Fruit fly (Drosophila melanogaster) whole organism, embryonic: ENCODE measurements around the gene Elp4.

Source experiments
- CG10979 ChIP-seq: fragments of 200-800 bp; sonication (Bioruptor generic); optimal IDR thresholded peaks from 2 replicates; lab custom pipeline; 2018; ENCODE audit warnings: missing biosample characterization, mild to moderate bottlenecking, missing genetic modification characterization, moderate library complexity
- CG12769 ChIP-seq: fragments of 200-800 bp; sonication (Bioruptor generic); optimal IDR thresholded peaks from 2 replicates; lab custom pipeline; 2019; ENCODE audit warnings: missing biosample characterization, mild to moderate bottlenecking, missing genetic modification characterization, moderate library complexity
- CG14667 ChIP-seq: fragments of 200-800 bp; sonication (Bioruptor generic); IDR thresholded peaks from 2 replicates; pipeline ENCODE4 v1.3.6; 2022; ENCODE audit warnings: missing biosample characterization, missing genetic modification characterization
- CG15011 ChIP-seq: fragments of 200-800 bp; sonication (Bioruptor generic); optimal IDR thresholded peaks from 3 replicates; lab custom pipeline; 2018; ENCODE audit warnings: missing biosample characterization, mild to moderate bottlenecking, missing genetic modification characterization
- CG15514 ChIP-seq: fragments of 200-800 bp; sonication (Bioruptor generic); optimal IDR thresholded peaks from 3 replicates; lab custom pipeline; 2017; ENCODE audit warnings: missing biosample characterization, missing genetic modification characterization, mild to moderate bottlenecking, moderate library complexity, missing genetic modification reagents
- CG15696 ChIP-seq: fragments of 200-800 bp; sonication (Bioruptor generic); optimal IDR thresholded peaks from 2 replicates; lab custom pipeline; 2019; ENCODE audit warnings: missing biosample characterization, mild to moderate bottlenecking, missing genetic modification characterization, moderate library complexity
- CG1603 ChIP-seq: fragments of 200-800 bp; sonication (Bioruptor generic); optimal IDR thresholded peaks from 2 replicates; lab custom pipeline; 2019; ENCODE audit warnings: missing biosample characterization, mild to moderate bottlenecking, missing genetic modification characterization, moderate library complexity
- CG17328 ChIP-seq: fragments of 200-800 bp; sonication (Bioruptor generic); IDR thresholded peaks from 2 replicates; pipeline ENCODE4 v1.3.6; 2022; ENCODE audit warnings: missing biosample characterization, missing genetic modification characterization
- CG17568 ChIP-seq: fragments of 200-800 bp; sonication (Bioruptor generic); optimal IDR thresholded peaks from 2 replicates; lab custom pipeline; 2018; ENCODE audit warnings: missing biosample characterization, mild to moderate bottlenecking, missing genetic modification characterization, moderate library complexity
- CG17612 ChIP-seq: fragments of 200-800 bp; sonication (Bioruptor generic); IDR thresholded peaks from 2 replicates; pipeline ENCODE4 v1.3.6; 2022; ENCODE audit warnings: missing biosample characterization, missing genetic modification characterization
- CG18764 ChIP-seq: fragments of 200-800 bp; sonication (Bioruptor generic); optimal IDR thresholded peaks from 3 replicates; lab custom pipeline; 2016; ENCODE audit warnings: missing biosample characterization, missing genetic modification characterization
- CG34224 ChIP-seq: fragments of 200-800 bp; sonication (Bioruptor generic); IDR thresholded peaks from 3 replicates; pipeline ENCODE4 v1.3.6; 2022; ENCODE audit warnings: missing biosample characterization, missing genetic modification characterization; ENCODE audit not compliant: partially characterized antibody
- CG4328 ChIP-seq: fragments of 200-800 bp; sonication (Bioruptor generic); optimal IDR thresholded peaks from 3 replicates; lab custom pipeline; 2017; ENCODE audit warnings: missing biosample characterization, missing genetic modification reagents, missing genetic modification characterization
- CG7839 ChIP-seq: fragments of 200-800 bp; sonication (Bioruptor generic); optimal IDR thresholded peaks from 3 replicates; lab custom pipeline; 2018; ENCODE audit warnings: missing biosample characterization, mild to moderate bottlenecking, missing genetic modification characterization, moderate library complexity
- CG9215 ChIP-seq: fragments of 200-800 bp; sonication (Bioruptor generic); IDR thresholded peaks from 2 replicates; pipeline ENCODE4 v1.3.6; 2022; ENCODE audit warnings: missing biosample characterization, missing genetic modification characterization
- CG9727 ChIP-seq: fragments of 200-800 bp; sonication (Bioruptor generic); optimal IDR thresholded peaks from 3 replicates; lab custom pipeline; 2017; ENCODE audit warnings: missing biosample characterization, mild to moderate bottlenecking, missing genetic modification characterization
- Dip2 ChIP-seq: fragments of 200-800 bp; sonication (Bioruptor generic); IDR thresholded peaks from 2 replicates; pipeline ENCODE4 v1.3.6; 2022; ENCODE audit warnings: missing biosample characterization, missing genetic modification characterization
- Dll ChIP-seq: fragments of 200-800 bp; sonication (Bioruptor generic); IDR thresholded peaks from 4 replicates; pipeline ENCODE4 v1.3.6; 2022; ENCODE audit warnings: missing biosample characterization, missing genetic modification characterization; ENCODE audit not compliant: partially characterized antibody
- Dref ChIP-seq: fragments of 200-800 bp; sonication (Bioruptor generic); IDR thresholded peaks from 2 replicates; pipeline ENCODE4 v1.3.6; 2022; ENCODE audit warnings: missing biosample characterization, missing genetic modification characterization
- E2f1 ChIP-seq: fragments of 200-800 bp; sonication (Bioruptor generic); IDR thresholded peaks from 2 replicates; pipeline ENCODE4 v1.3.6; 2022; ENCODE audit warnings: missing biosample characterization, missing genetic modification characterization
- Gsc ChIP-seq: fragments of 200-800 bp; sonication (Bioruptor generic); IDR thresholded peaks from 2 replicates; pipeline ENCODE4 v1.3.6; 2022; ENCODE audit warnings: missing biosample characterization, missing genetic modification characterization
- Hsf ChIP-seq: fragments of 200-800 bp; sonication (Bioruptor generic); optimal IDR thresholded peaks from 3 replicates; lab custom pipeline; 2016; ENCODE audit warnings: missing biosample characterization, missing genetic modification characterization
- NFAT ChIP-seq: fragments of 200-800 bp; sonication (Bioruptor generic); IDR thresholded peaks from 2 replicates; pipeline ENCODE4 v1.3.6; 2022; ENCODE audit warnings: missing biosample characterization, missing genetic modification characterization
- Nf-YB ChIP-seq: fragments of 200-800 bp; sonication (Bioruptor generic); optimal IDR thresholded peaks from 3 replicates; lab custom pipeline; 2019; ENCODE audit warnings: missing biosample characterization, mild to moderate bottlenecking, missing genetic modification characterization, moderate library complexity
- NfI ChIP-seq: fragments of 200-800 bp; sonication (Bioruptor generic); optimal IDR thresholded peaks from 3 replicates; lab custom pipeline; 2018; ENCODE audit warnings: missing biosample characterization, mild to moderate bottlenecking, missing genetic modification characterization, moderate library complexity
- Oaz ChIP-seq: fragments of 200-800 bp; sonication (Bioruptor generic); IDR thresholded peaks from 2 replicates; pipeline ENCODE4 v1.3.6; 2022; ENCODE audit warnings: missing biosample characterization, missing genetic modification characterization
- Oli ChIP-seq: fragments of 200-800 bp; sonication (Bioruptor generic); optimal IDR thresholded peaks from 2 replicates; lab custom pipeline; 2018; ENCODE audit warnings: missing biosample characterization, mild to moderate bottlenecking, missing genetic modification characterization, moderate library complexity
- Opbp ChIP-seq: fragments of 200-800 bp; sonication (Bioruptor generic); IDR thresholded peaks from 3 replicates; pipeline ENCODE4 v1.3.6; 2022; ENCODE audit warnings: missing biosample characterization, missing genetic modification characterization; ENCODE audit not compliant: partially characterized antibody
- Ptx1 ChIP-seq: fragments of 200-800 bp; sonication (Bioruptor generic); IDR thresholded peaks from 2 replicates; pipeline ENCODE4 v1.3.6; 2022; ENCODE audit warnings: missing biosample characterization, missing genetic modification characterization
- Sry-δ ChIP-seq: fragments of 200-800 bp; sonication (Bioruptor generic); optimal IDR thresholded peaks from 2 replicates; lab custom pipeline; 2016; ENCODE audit warnings: missing biosample characterization, missing genetic modification characterization
- ato ChIP-seq: fragments of 200-800 bp; sonication (Bioruptor generic); IDR thresholded peaks from 2 replicates; pipeline ENCODE4 v1.3.6; 2022; ENCODE audit warnings: missing biosample characterization, missing genetic modification characterization; ENCODE audit not compliant: partially characterized antibody
- chinmo ChIP-seq: fragments of 200-800 bp; sonication (Bioruptor generic); IDR thresholded peaks from 4 replicates; pipeline ENCODE4 v1.3.6; 2022; ENCODE audit warnings: missing biosample characterization, missing genetic modification characterization; ENCODE audit not compliant: partially characterized antibody
- crp ChIP-seq, 2 experiments: fragments of 200-800 bp; sonication (Bioruptor generic); optimal IDR thresholded peaks; 2 replicates in 1 of 2; 3 replicates in 1 of 2; lab custom pipeline; 2017; ENCODE audit warnings: missing biosample characterization in 2 of 2, missing genetic modification characterization in 2 of 2, mild to moderate bottlenecking in 1 of 2, moderate library complexity in 1 of 2
- dimm ChIP-seq: fragments of 200-800 bp; sonication (Bioruptor generic); IDR thresholded peaks from 2 replicates; pipeline ENCODE4 v1.3.6; 2022; ENCODE audit warnings: missing biosample characterization, missing genetic modification characterization
- fu2 ChIP-seq: fragments of 200-800 bp; sonication (Bioruptor generic); optimal IDR thresholded peaks from 2 replicates; lab custom pipeline; 2016; ENCODE audit warnings: missing biosample characterization, missing genetic modification characterization
- kah ChIP-seq: fragments of 200-800 bp; sonication (Bioruptor generic); optimal IDR thresholded peaks from 2 replicates; lab custom pipeline; 2018; ENCODE audit warnings: missing biosample characterization, mild to moderate bottlenecking, missing genetic modification characterization
- lola ChIP-seq, 3 experiments: fragments of >200 bp in 2 of 3; fragments of 200-800 bp in 1 of 3; sonication (Bioruptor generic) in 1 of 3; optimal IDR thresholded peaks; 2 replicates each; lab custom pipeline; 2017 to 2019; ENCODE audit warnings: missing biosample characterization in 3 of 3, missing genetic modification characterization in 3 of 3, mild to moderate bottlenecking in 1 of 3, moderate library complexity in 1 of 3
- mld ChIP-seq: fragments of 200-800 bp; sonication (Bioruptor generic); IDR thresholded peaks from 3 replicates; pipeline ENCODE4 v1.3.6; 2022; ENCODE audit warnings: missing biosample characterization, missing genetic modification characterization; ENCODE audit not compliant: partially characterized antibody
- nerfin-2 ChIP-seq: fragments of 200-800 bp; sonication (Bioruptor generic); IDR thresholded peaks from 2 replicates; pipeline ENCODE4 v1.3.6; 2022; ENCODE audit warnings: missing biosample characterization, missing genetic modification characterization; ENCODE audit not compliant: partially characterized antibody
- nom ChIP-seq: fragments of 200-800 bp; sonication (Bioruptor generic); optimal IDR thresholded peaks from 2 replicates; lab custom pipeline; 2017; ENCODE audit warnings: missing biosample characterization, missing genetic modification characterization, mild to moderate bottlenecking, moderate library complexity, missing genetic modification reagents
- prd ChIP-seq, 3 experiments: fragments of >200 bp in 2 of 3; fragments of 200-800 bp in 1 of 3; sonication (Bioruptor generic) in 1 of 3; optimal IDR thresholded peaks in 2 of 3; IDR thresholded peaks in 1 of 3; 2 replicates in 2 of 3; 3 replicates in 1 of 3; pipeline versions ENCODE4 v1.3.6 to Lab custom; 2017 to 2022; ENCODE audit warnings: missing biosample characterization in 1 of 3, missing genetic modification characterization in 1 of 3
- pzg ChIP-seq: fragments of 200-800 bp; sonication (Bioruptor generic); optimal IDR thresholded peaks from 3 replicates; lab custom pipeline; 2018; ENCODE audit warnings: missing biosample characterization, mild to moderate bottlenecking, missing genetic modification characterization, moderate library complexity
- ro ChIP-seq: fragments of 200-800 bp; sonication (Bioruptor generic); IDR thresholded peaks from 2 replicates; pipeline ENCODE4 v1.3.6; 2022; ENCODE audit warnings: missing biosample characterization, missing genetic modification characterization
- slbo ChIP-seq: fragments of 200-800 bp; sonication (Bioruptor generic); IDR thresholded peaks from 2 replicates; pipeline ENCODE4 v1.3.6; 2022; ENCODE audit warnings: missing biosample characterization, missing genetic modification characterization
- sr ChIP-seq: fragments of 200-800 bp; sonication (Bioruptor generic); IDR thresholded peaks from 3 replicates; pipeline ENCODE4 v1.3.6; 2022; ENCODE audit warnings: missing biosample characterization, missing genetic modification characterization
- stwl ChIP-seq: fragments of 200-800 bp; sonication (Bioruptor generic); optimal IDR thresholded peaks from 3 replicates; lab custom pipeline; 2018; ENCODE audit warnings: missing biosample characterization, mild to moderate bottlenecking, missing genetic modification characterization, moderate library complexity
- tio ChIP-seq: fragments of 200-800 bp; sonication (Bioruptor generic); optimal IDR thresholded peaks from 2 replicates; lab custom pipeline; 2017; ENCODE audit warnings: missing biosample characterization, missing genetic modification characterization, inconsistent platforms
- tna ChIP-seq: fragments of 200-800 bp; sonication (Bioruptor generic); IDR thresholded peaks from 2 replicates; pipeline ENCODE4 v1.3.6; 2022; ENCODE audit warnings: missing biosample characterization, missing genetic modification characterization; ENCODE audit not compliant: partially characterized antibody
- ttk ChIP-seq: fragments of 200-800 bp; sonication (Bioruptor generic); IDR thresholded peaks from 2 replicates; pipeline ENCODE4 v2.1.2; 2022; ENCODE audit warnings: missing biosample characterization, missing genetic modification characterization
- zen ChIP-seq: fragments of 200-800 bp; sonication (Bioruptor generic); optimal IDR thresholded peaks from 3 replicates; lab custom pipeline; 2018; ENCODE audit warnings: missing biosample characterization, mild to moderate bottlenecking, missing genetic modification characterization, moderate library complexity

Gene Elp4

dm6 chr2L:5525723-5526122 is 1.8 kb downstream of the Elp4 start, which contains the start of gene Cap-D3 (continued):
- TF ChIP-seq Opbp (GFP tag; lab: Robert Waterston, UW) (peak; percentile 63; the same call in 2 of the 3 replicates), fu2 (GFP tag; lab: Kevin White, UChicago) (no peak), Ptx1 (GFP tag; lab: Robert Waterston, UW) (no peak), nom (no peak), slbo (GFP tag; lab: Robert Waterston, UW) (0 out of 2 replicates have a peak, but pooled peaks have one; percentile 9), ttk (GFP tag; lab: Robert Waterston, UW) (no peak), Hsf (no peak), E2f1 (GFP tag; lab: Robert Waterston, UW) (no peak), Dip2 (GFP tag; lab: Robert Waterston, UW) (no peak), CG15011 (GFP tag; lab: Kevin White, UChicago) (no peak), CG17612 (GFP tag; lab: Robert Waterston, UW) (no peak), mld (peak; percentile 53; the same call in 1 of the 3 replicates), tio (GFP tag; lab: Kevin White, UChicago) (no peak), chinmo (GFP tag; lab: Robert Waterston, UW) (peak; percentile 71; the same call in 1 of the 4 replicates), kah (GFP tag; lab: Kevin White, UChicago) (no peak), CG14667 (GFP tag; lab: Robert Waterston, UW) (no peak), Gsc (GFP tag; lab: Robert Waterston, UW) (no peak), Nf-YB (GFP tag; lab: Kevin White, UChicago) (no peak), CG17568 (GFP tag; lab: Kevin White, UChicago) (no peak), CG1603 (no peak), NfI (GFP tag; lab: Kevin White, UChicago) (no peak), Dll (peak; percentile 45; the same call in 2 of the 4 replicates), CG18764 (no peak), CG15514 (no peak), CG9215 (GFP tag; lab: Robert Waterston, UW) (no peak), CG4328 (GFP tag; lab: Kevin White, UChicago) (no peak), Dref (GFP tag; lab: Robert Waterston, UW) (peak; percentile 71), CG12769 (tag; lab: Kevin White, UChicago) (no peak), tna (GFP tag; lab: Robert Waterston, UW) (peak; percentile 74), prd (optimal IDR thresholded peaks at IDR 0.05; lab: Kevin White, UChicago) (no peak), prd (GFP tag; IDR thresholded peaks at IDR 0.05; lab: Robert Waterston, UW) (no peak), NFAT (GFP tag; lab: Robert Waterston, UW) (no peak), pzg (GFP tag; lab: Kevin White, UChicago) (peak; percentile 35), CG15696 (tag; lab: Kevin White, UChicago) (no peak), Oaz (no peak), dimm (GFP tag; lab: Robert Waterston, UW) (no peak), CG34224 (peak; percentile 77), Oli (no peak), ro (GFP tag; lab: Robert Waterston, UW) (no peak), CG17328 (GFP tag; lab: Robert Waterston, UW) (no peak)
- TF ChIP-seq, all 482 proteins: peak for 42

dm6 chr2L:5526738-5527137 is 2.8 kb downstream of the Elp4 start, which contains the start of gene Cox11:
Gene Cox11 (plus strand): TSS chr2L:5526957.
- TF ChIP-seq Sry-δ (GFP tag; lab: Kevin White, UChicago) (peak; percentile 10), ato (GFP tag; lab: Robert Waterston, UW) (0 out of 2 replicates have a peak, but pooled peaks have one; percentile 21), zen (tag; lab: Kevin White, UChicago) (peak; percentile 25), Opbp (GFP tag; lab: Robert Waterston, UW) (peak; percentile 60; the same call in 2 of the 3 replicates), lola (GFP tag; optimal IDR thresholded peaks at IDR 0.05; lab: Kevin White, UChicago) (no peak), CG7839 (tag; lab: Kevin White, UChicago) (no peak), sr (GFP tag; lab: Robert Waterston, UW) (no peak), nerfin-2 (GFP tag; lab: Robert Waterston, UW) (peak; percentile 45; the same call in 1 of the 2 replicates), CG10979 (tag; lab: Kevin White, UChicago) (no peak), crp (GFP tag; optimal IDR thresholded peaks at IDR 0.05; lab: Kevin White, UChicago) (peak in 1 of 2 experiments; percentile 88), CG9727 (GFP tag; lab: Kevin White, UChicago) (no peak), stwl (tag; lab: Kevin White, UChicago) (peak; percentile 18)
